Worm (Caenorhabditis elegans): Measurements from ENCODE around the gene pqn-16.

ce11 chrV:9133950-9134349 is 39.9 kb upstream of the pqn-16 start, which contains the start of gene B0222.1:
- no peak for TF ChIP-seq nhr-237 (tag; optimal IDR thresholded peaks at IDR 0.05)
- no peak for TF ChIP-seq nhr-77 (tag; optimal IDR thresholded peaks at IDR 0.05)
- no peak for TF ChIP-seq zag-1 (tag; optimal IDR thresholded peaks at IDR 0.05)
- TF ChIP-seq lin-39 (tag; optimal IDR thresholded peaks at IDR 0.05): no peak
- no peak for TF ChIP-seq nhr-25 (tag; optimal IDR thresholded peaks at IDR 0.05)
- no peak for TF ChIP-seq snpc-4 (tag; optimal IDR thresholded peaks at IDR 0.05)

Data from whole organism, L3 larva.